Worm (Caenorhabditis elegans): ENCODE measurements around the gene osta-2.

- TF ChIP-seq lin-13 (GFP tag; optimal IDR thresholded peaks at IDR 0.05) (no peak), nhr-12 (tag; optimal IDR thresholded peaks at IDR 0.05) (no peak), isw-1 (GFP tag; IDR thresholded peaks at IDR 0.05) (no peak)
Measured at ce11 chrII:5702611-5703192, 4.8 kb upstream of the osta-2 start.
